Worm (Caenorhabditis elegans) whole organism, late embryonic: ENCODE data around the gene srd-56.

Experiments used
- C08G9.2 ChIP-seq: sonication (generic microtip); optimal IDR thresholded peaks from 2 replicates; lab custom pipeline; 2016; ENCODE audit warnings: mild to moderate bottlenecking, missing genetic modification characterization, moderate library complexity, missing compliant biosample characterization
- K02D7.2 ChIP-seq: sonication (generic microtip); optimal IDR thresholded peaks from 2 replicates; lab custom pipeline; 2017; ENCODE audit warnings: mild to moderate bottlenecking, missing genetic modification characterization, missing compliant biosample characterization
- T23F11.4 ChIP-seq: fragments of 200-800 bp; sonication (Bioruptor generic); optimal IDR thresholded peaks from 2 replicates; lab custom pipeline; 2018; ENCODE audit warnings: mild to moderate bottlenecking, missing genetic modification characterization, missing compliant biosample characterization
- Y22D7AL.16 ChIP-seq: sonication (generic microtip); optimal IDR thresholded peaks from 2 replicates; lab custom pipeline; 2016; ENCODE audit warnings: missing genetic modification characterization, missing compliant biosample characterization
- ahr-1 ChIP-seq: sonication (generic microtip); optimal IDR thresholded peaks from 2 replicates; lab custom pipeline; 2016; ENCODE audit warnings: missing genetic modification characterization, missing compliant biosample characterization
- ama-1 ChIP-seq: fragments of 150-350 bp; optimal IDR thresholded peaks from 2 replicates; lab custom pipeline; 2014
- ceh-14 ChIP-seq: sonication (generic microtip); optimal IDR thresholded peaks from 2 replicates; lab custom pipeline; 2016; ENCODE audit warnings: missing genotype, missing genetic modification characterization, missing compliant biosample characterization
- ceh-18 ChIP-seq: sonication (generic microtip); optimal IDR thresholded peaks from 2 replicates; lab custom pipeline; 2016; ENCODE audit warnings: missing genetic modification characterization, missing compliant biosample characterization
- ceh-19 ChIP-seq: fragments of 200-800 bp; sonication (Bioruptor generic); optimal IDR thresholded peaks from 2 replicates; lab custom pipeline; 2018; ENCODE audit warnings: mild to moderate bottlenecking, missing genetic modification characterization, missing compliant biosample characterization
- ceh-2 ChIP-seq: sonication (generic microtip); optimal IDR thresholded peaks from 2 replicates; lab custom pipeline; 2016; ENCODE audit warnings: missing genotype, missing genetic modification characterization, missing compliant biosample characterization
- ceh-22 ChIP-seq: sonication (generic microtip); optimal IDR thresholded peaks from 2 replicates; lab custom pipeline; 2017; ENCODE audit warnings: missing biosample characterization, missing genetic modification characterization
- ceh-24 ChIP-seq: sonication (generic microtip); optimal IDR thresholded peaks from 2 replicates; lab custom pipeline; 2016; ENCODE audit warnings: mild to moderate bottlenecking, missing genetic modification characterization, missing compliant biosample characterization
- ceh-30 ChIP-seq: fragments of 150-350 bp; optimal IDR thresholded peaks from 2 replicates; lab custom pipeline; 2014; ENCODE audit warnings: missing biosample characterization, missing genetic modification characterization
- ceh-31 ChIP-seq: sonication (generic microtip); optimal IDR thresholded peaks from 2 replicates; lab custom pipeline; 2016; ENCODE audit warnings: missing genetic modification characterization, missing compliant biosample characterization
- ceh-34 ChIP-seq: sonication (generic microtip); optimal IDR thresholded peaks from 2 replicates; lab custom pipeline; 2016; ENCODE audit warnings: mild to moderate bottlenecking, missing genetic modification characterization, missing compliant biosample characterization
- ceh-45 ChIP-seq: fragments of 200-800 bp; sonication (Bioruptor generic); IDR thresholded peaks from 2 replicates; pipeline ENCODE4 v1.3.6; 2022; ENCODE audit warnings: missing genetic modification reagents, missing genetic modification characterization, missing compliant biosample characterization
- che-1 ChIP-seq: sonication (generic microtip); optimal IDR thresholded peaks from 2 replicates; lab custom pipeline; 2016; ENCODE audit warnings: mild to moderate bottlenecking, missing genetic modification characterization, missing compliant biosample characterization
- dmd-4 ChIP-seq: sonication (generic microtip); optimal IDR thresholded peaks from 2 replicates; lab custom pipeline; 2016; ENCODE audit warnings: borderline replicate concordance, missing genetic modification characterization, missing compliant biosample characterization
- dve-1 ChIP-seq: sonication (generic microtip); optimal IDR thresholded peaks from 2 replicates; lab custom pipeline; 2017; ENCODE audit warnings: antibody characterized with exemption, mild to moderate bottlenecking, missing genetic modification characterization, missing compliant biosample characterization
- ets-4 ChIP-seq: sonication (generic microtip); optimal IDR thresholded peaks from 2 replicates; lab custom pipeline; 2016; ENCODE audit warnings: missing genetic modification characterization, missing compliant biosample characterization
- fkh-10 ChIP-seq: fragments of 150-350 bp; optimal IDR thresholded peaks from 2 replicates; lab custom pipeline; 2014; ENCODE audit warnings: missing biosample characterization, missing genetic modification reagents, missing genetic modification characterization
- fkh-6 ChIP-seq: sonication (generic microtip); optimal IDR thresholded peaks from 2 replicates; lab custom pipeline; 2016; ENCODE audit warnings: missing genetic modification characterization, missing compliant biosample characterization
- hlh-13 ChIP-seq: fragments of 200-800 bp; sonication (Bioruptor generic); optimal IDR thresholded peaks from 2 replicates; lab custom pipeline; 2018; ENCODE audit warnings: mild to moderate bottlenecking, missing genetic modification characterization, missing compliant biosample characterization
- hlh-15 ChIP-seq: sonication (generic microtip); optimal IDR thresholded peaks from 2 replicates; lab custom pipeline; 2016; ENCODE audit warnings: missing genetic modification characterization, missing compliant biosample characterization
- hlh-30 ChIP-seq: sonication (generic microtip); optimal IDR thresholded peaks from 2 replicates; lab custom pipeline; 2017; ENCODE audit warnings: antibody characterized with exemption, missing genetic modification characterization, missing compliant biosample characterization; ENCODE audit not compliant: insufficient read depth
- hlh-6 ChIP-seq: sonication (generic microtip); optimal IDR thresholded peaks from 2 replicates; lab custom pipeline; 2016; ENCODE audit warnings: missing genotype, missing genetic modification characterization, missing compliant biosample characterization
- hlh-8 ChIP-seq: sonication (generic microtip); optimal IDR thresholded peaks from 2 replicates; lab custom pipeline; 2016; ENCODE audit warnings: missing genotype, missing genetic modification characterization, missing compliant biosample characterization
- nfya-1 ChIP-seq: sonication (generic microtip); optimal IDR thresholded peaks from 2 replicates; lab custom pipeline; 2017; ENCODE audit warnings: missing genetic modification characterization, mild to moderate bottlenecking, missing compliant biosample characterization, antibody characterized with exemption, moderate library complexity
- nhr-11 ChIP-seq: fragments of 150-350 bp; optimal IDR thresholded peaks from 2 replicates; lab custom pipeline; 2014; ENCODE audit warnings: missing biosample characterization, missing genetic modification characterization
- nhr-232 ChIP-seq: sonication (generic microtip); optimal IDR thresholded peaks from 2 replicates; lab custom pipeline; 2016; ENCODE audit warnings: missing genetic modification characterization, missing compliant biosample characterization
- odd-2 ChIP-seq: sonication (generic microtip); optimal IDR thresholded peaks from 2 replicates; lab custom pipeline; 2017; ENCODE audit warnings: antibody characterized with exemption, mild to moderate bottlenecking, missing genetic modification characterization, missing compliant biosample characterization
- pag-3 ChIP-seq: sonication (generic microtip); optimal IDR thresholded peaks from 2 replicates; lab custom pipeline; 2016; ENCODE audit warnings: missing compliant biosample characterization, missing genetic modification characterization, borderline replicate concordance
- pat-9 ChIP-seq: fragments of 200-800 bp; sonication (Bioruptor generic); optimal IDR thresholded peaks from 2 replicates; lab custom pipeline; 2018; ENCODE audit warnings: mild to moderate bottlenecking, missing genetic modification characterization, moderate library complexity, missing compliant biosample characterization
- pha-2 ChIP-seq: sonication (generic microtip); optimal IDR thresholded peaks from 2 replicates; lab custom pipeline; 2017; ENCODE audit warnings: mild to moderate bottlenecking, missing genetic modification characterization, missing compliant biosample characterization
- pha-4 ChIP-seq: fragments of 150-350 bp; optimal IDR thresholded peaks from 2 replicates; lab custom pipeline; 2018; ENCODE audit warnings: missing biosample characterization, missing genetic modification reagents, missing genetic modification characterization
- pros-1 ChIP-seq: fragments of 150-350 bp; optimal IDR thresholded peaks from 2 replicates; lab custom pipeline; 2014; ENCODE audit warnings: missing biosample characterization, missing genetic modification reagents, missing genetic modification characterization
- ref-2 ChIP-seq: sonication (generic microtip); optimal IDR thresholded peaks from 2 replicates; lab custom pipeline; 2016; ENCODE audit warnings: missing genetic modification characterization, missing compliant biosample characterization
- rnt-1 ChIP-seq: sonication (generic microtip); optimal IDR thresholded peaks from 2 replicates; lab custom pipeline; 2016; ENCODE audit warnings: missing genetic modification characterization, missing compliant biosample characterization
- sdc-2 ChIP-seq: sonication (generic microtip); optimal IDR thresholded peaks from 2 replicates; lab custom pipeline; 2016; ENCODE audit warnings: missing genotype, missing genetic modification characterization, missing compliant biosample characterization
- sox-2 ChIP-seq: fragments of 200-800 bp; sonication (Bioruptor generic); IDR thresholded peaks from 2 replicates; pipeline ENCODE4 v1.3.6; 2022; ENCODE audit warnings: missing genetic modification reagents, missing genetic modification characterization, missing compliant biosample characterization
- sox-4 ChIP-seq: sonication (generic microtip); optimal IDR thresholded peaks from 2 replicates; lab custom pipeline; 2017; ENCODE audit warnings: mild to moderate bottlenecking, missing genetic modification characterization, inconsistent platforms, missing compliant biosample characterization
- tbx-2 ChIP-seq: sonication (generic microtip); optimal IDR thresholded peaks from 2 replicates; lab custom pipeline; 2016; ENCODE audit warnings: missing genetic modification characterization, missing compliant biosample characterization
- tbx-7 ChIP-seq: sonication (generic microtip); optimal IDR thresholded peaks from 2 replicates; lab custom pipeline; 2016; ENCODE audit warnings: missing genotype, missing genetic modification characterization, missing compliant biosample characterization
- ttx-3 ChIP-seq: sonication (generic microtip); optimal IDR thresholded peaks from 2 replicates; lab custom pipeline; 2016; ENCODE audit warnings: missing genetic modification reagents, missing genetic modification characterization, missing compliant biosample characterization
- unc-3 ChIP-seq, 2 experiments: fragments of 200-800 bp in 1 of 2; sonication (Bioruptor generic) in 1 of 2; sonication (generic microtip) in 1 of 2; conservative IDR thresholded peaks in 1 of 2; optimal IDR thresholded peaks in 1 of 2; 2 replicates each; pipeline versions ENCODE4 v1.3.6 to Lab custom; 2016 to 2022; ENCODE audit warnings: missing compliant biosample characterization in 2 of 2, missing genetic modification characterization in 2 of 2, missing genetic modification reagents in 1 of 2
- unc-42 ChIP-seq: sonication (generic microtip); optimal IDR thresholded peaks from 2 replicates; lab custom pipeline; 2016; ENCODE audit warnings: missing genotype, missing genetic modification characterization, missing compliant biosample characterization
- unc-55 ChIP-seq: sonication (generic microtip); optimal IDR thresholded peaks from 2 replicates; lab custom pipeline; 2017; ENCODE audit warnings: missing biosample characterization, missing genetic modification reagents, missing genetic modification characterization

srd-56 gene

ce11 chrII:7183493-7184272, 19.3 kb downstream of the srd-56 start, which contains the start of gene pdl-1 (continued):
- TF ChIP-seq fkh-6 (tag; lab: Kevin White, UChicago) (peak; percentile 91), pat-9 (tag; lab: Kevin White, UChicago) (peak; percentile 93), fkh-10 (no peak), ceh-45 (GFP tag; lab: Robert Waterston, UW) (peak; percentile 93), ceh-2 (tag; lab: Kevin White, UChicago) (peak; percentile 90), che-1 (tag; lab: Kevin White, UChicago) (peak; percentile 92), sdc-2 (tag; lab: Kevin White, UChicago) (peak; percentile 87), dmd-4 (peak; percentile 89), T23F11.4 (peak; percentile 95), rnt-1 (tag; lab: Kevin White, UChicago) (peak; percentile 89), pag-3 (peak; percentile 82), unc-55 (GFP tag; lab: Kevin White, UChicago) (no peak), hlh-15 (tag; lab: Kevin White, UChicago) (peak; percentile 89), dve-1 (tag; lab: Kevin White, UChicago) (peak; percentile 89), hlh-13 (peak; percentile 94), odd-2 (tag; lab: Kevin White, UChicago) (peak; percentile 81), sox-2 (GFP tag; lab: Robert Waterston, UW) (peak; percentile 87), unc-3 (GFP tag; conservative IDR thresholded peaks at IDR 0.05; lab: Robert Waterston, UW) (peak; percentile 91), unc-3 (tag; optimal IDR thresholded peaks at IDR 0.05; lab: Kevin White, UChicago) (peak; percentile 93), Y22D7AL.16 (tag; lab: Kevin White, UChicago) (peak; percentile 87), hlh-6 (tag; lab: Kevin White, UChicago) (peak; percentile 97), K02D7.2 (tag; lab: Kevin White, UChicago) (peak; percentile 90), ceh-19 (peak; percentile 96), ceh-30 (tag; lab: Kevin White, UChicago) (peak; percentile 31), pha-4 (tag; lab: Kevin White, UChicago) (no peak), ceh-34 (peak; percentile 93), ref-2 (tag; lab: Kevin White, UChicago) (peak; percentile 91), nhr-11 (tag; lab: Kevin White, UChicago) (no peak), ttx-3 (tag; lab: Kevin White, UChicago) (peak; percentile 89), ceh-14 (tag; lab: Kevin White, UChicago) (peak; percentile 89)

- TF ChIP-seq dve-1 (tag; lab: Kevin White, UChicago) (no peak), fkh-10 (no peak), sox-4 (tag; lab: Kevin White, UChicago) (no peak), hlh-30 (tag; lab: Kevin White, UChicago) (no peak), ahr-1 (tag; lab: Kevin White, UChicago) (no peak), C08G9.2 (tag; lab: Kevin White, UChicago) (peak; percentile 5), hlh-8 (tag; lab: Kevin White, UChicago) (no peak), sdc-2 (tag; lab: Kevin White, UChicago) (no peak), ceh-31 (tag; lab: Kevin White, UChicago) (peak; percentile 38), pag-3 (no peak), tbx-7 (tag; lab: Kevin White, UChicago) (no peak), pros-1 (tag; lab: Kevin White, UChicago) (no peak), nhr-232 (tag; lab: Kevin White, UChicago) (no peak), ama-1 (lab: Kevin White, UChicago) (no peak), ets-4 (tag; lab: Kevin White, UChicago) (no peak), ceh-30 (tag; lab: Kevin White, UChicago) (no peak), che-1 (tag; lab: Kevin White, UChicago) (no peak), pha-2 (no peak), nfya-1 (tag; lab: Kevin White, UChicago) (peak; percentile 27), ceh-22 (tag; lab: Kevin White, UChicago) (no peak), sox-2 (GFP tag; lab: Robert Waterston, UW) (no peak), ceh-19 (peak; percentile 17), ceh-14 (tag; lab: Kevin White, UChicago) (no peak), ceh-24 (no peak), ref-2 (tag; lab: Kevin White, UChicago) (no peak), ceh-18 (tag; lab: Kevin White, UChicago) (peak; percentile 40), fkh-6 (tag; lab: Kevin White, UChicago) (no peak), unc-42 (tag; lab: Kevin White, UChicago) (peak; percentile 79), hlh-13 (no peak), unc-3 (GFP tag; conservative IDR thresholded peaks at IDR 0.05; lab: Robert Waterston, UW) (no peak), unc-3 (tag; optimal IDR thresholded peaks at IDR 0.05; lab: Kevin White, UChicago) (no peak), tbx-2 (tag; lab: Kevin White, UChicago) (peak; percentile 0)
- TF ChIP-seq, all 69 proteins: peak for 7
These were observed 20.4 kb downstream of the srd-56 start for ce11 chrII:7182630-7183029.
